Fruit fly (Drosophila melanogaster) whole organism, adult: Measurements from ENCODE around the gene Mct1.

Source experiments
- CG12768 ChIP-seq: fragments of 200-800 bp; sonication (Bioruptor generic); optimal IDR thresholded peaks from 2 replicates; lab custom pipeline; 2017; ENCODE audit warnings: missing biosample characterization, missing genetic modification characterization, mild to moderate bottlenecking, moderate library complexity, missing genetic modification reagents
- CG14711 ChIP-seq: fragments of 200-800 bp; sonication (Bioruptor generic); optimal IDR thresholded peaks from 2 replicates; lab custom pipeline; 2018; ENCODE audit warnings: missing biosample characterization, mild to moderate bottlenecking, missing genetic modification characterization, moderate library complexity
- CG5204 ChIP-seq: fragments of 200-800 bp; sonication (Bioruptor generic); optimal IDR thresholded peaks from 2 replicates; lab custom pipeline; 2016; ENCODE audit warnings: missing biosample characterization, missing genetic modification characterization
- CG7045 ChIP-seq: fragments of 200-800 bp; sonication (Bioruptor generic); optimal IDR thresholded peaks from 2 replicates; lab custom pipeline; 2017; ENCODE audit warnings: missing biosample characterization, mild to moderate bottlenecking, missing genetic modification characterization
- CG7101 ChIP-seq: fragments of 200-800 bp; sonication (Bioruptor generic); optimal IDR thresholded peaks from 2 replicates; lab custom pipeline; 2018; ENCODE audit warnings: missing biosample characterization, mild to moderate bottlenecking, missing genetic modification characterization, moderate library complexity
- Clk ChIP-seq: fragments of 200-800 bp; sonication (Bioruptor generic); optimal IDR thresholded peaks from 2 replicates; lab custom pipeline; 2017; ENCODE audit warnings: missing biosample characterization, missing genetic modification characterization
- Hr96 ChIP-seq: fragments of 200-800 bp; sonication (Bioruptor generic); optimal IDR thresholded peaks from 2 replicates; lab custom pipeline; 2016; ENCODE audit warnings: missing biosample characterization, missing genetic modification characterization
- Mnt ChIP-seq: fragments of 200-800 bp; sonication (Bioruptor generic); optimal IDR thresholded peaks from 2 replicates; lab custom pipeline; 2016; ENCODE audit warnings: missing biosample characterization, mild to moderate bottlenecking, missing genetic modification characterization
- bab1 ChIP-seq: fragments of 200-800 bp; sonication (Bioruptor generic); optimal IDR thresholded peaks from 3 replicates; lab custom pipeline; 2019; ENCODE audit warnings: missing biosample characterization, mild to moderate bottlenecking, missing genetic modification characterization, moderate library complexity
- kay ChIP-seq: fragments of 200-800 bp; sonication (Bioruptor generic); peaks from one replicate; lab custom pipeline; 2016; ENCODE audit warnings: missing biosample characterization, missing genetic modification characterization, borderline replicate concordance
- ovo ChIP-seq: fragments of 200-800 bp; sonication (Bioruptor generic); optimal IDR thresholded peaks from 2 replicates; lab custom pipeline; 2016; ENCODE audit warnings: missing biosample characterization, missing genetic modification characterization
- pad ChIP-seq: fragments of 200-800 bp; sonication (Bioruptor generic); optimal IDR thresholded peaks from 3 replicates; lab custom pipeline; 2017; ENCODE audit warnings: missing biosample characterization, missing genetic modification characterization, mild to moderate bottlenecking, moderate library complexity, missing genetic modification reagents

dm6 chrX:2225138-2225537, 36.1 kb downstream of the Mct1 start, which contains the start of gene pcx:
- TF ChIP-seq CG7045, result no peak
- no peak for TF ChIP-seq Hr96 (GFP tag; lab: Kevin White, UChicago)
- no peak for TF ChIP-seq bab1 (GFP tag; lab: Kevin White, UChicago)
- no peak for TF ChIP-seq kay
- TF ChIP-seq CG12768 (GFP tag; lab: Kevin White, UChicago), result no peak
- no peak for TF ChIP-seq CG5204 (GFP tag; lab: Kevin White, UChicago)
- no peak for TF ChIP-seq ovo (GFP tag; lab: Kevin White, UChicago)
- TF ChIP-seq CG7101 (tag; lab: Kevin White, UChicago), result no peak
- no peak for TF ChIP-seq pad (GFP tag; lab: Kevin White, UChicago)
- no peak for TF ChIP-seq CG14711 (tag; lab: Kevin White, UChicago)
- no peak for TF ChIP-seq Mnt (GFP tag; lab: Kevin White, UChicago)
- TF ChIP-seq Clk (GFP tag; lab: Kevin White, UChicago), result no peak
